Fruit fly (Drosophila melanogaster) whole organism, pupa: ENCODE data around the gene Rpn5.

Experiments used
- CG10348 ChIP-seq: fragments of 200-800 bp; sonication (Bioruptor generic); IDR thresholded peaks from 2 replicates; pipeline ENCODE4 v1.3.6; 2022; ENCODE audit warnings: missing biosample characterization, missing genetic modification characterization
- CG12605 ChIP-seq: fragments of 200-800 bp; sonication (Bioruptor generic); IDR thresholded peaks from 2 replicates; pipeline ENCODE4 v1.3.6; 2022; ENCODE audit warnings: missing biosample characterization, missing genetic modification characterization
- CG13204 ChIP-seq: fragments of 200-800 bp; sonication (Bioruptor generic); optimal IDR thresholded peaks from 2 replicates; lab custom pipeline; 2018; ENCODE audit warnings: missing biosample characterization, mild to moderate bottlenecking, missing genetic modification characterization, moderate library complexity
- CG14655 ChIP-seq: fragments of 200-800 bp; sonication (Bioruptor generic); optimal IDR thresholded peaks from 3 replicates; lab custom pipeline; 2017; ENCODE audit warnings: mild to moderate bottlenecking, missing biosample characterization, missing genetic modification reagents, missing genetic modification characterization
- CG15710 ChIP-seq: fragments of 200-800 bp; sonication (Bioruptor generic); optimal IDR thresholded peaks from 2 replicates; lab custom pipeline; 2018; ENCODE audit warnings: missing biosample characterization, mild to moderate bottlenecking, missing genetic modification characterization, moderate library complexity
- CG17806 ChIP-seq: fragments of 200-800 bp; sonication (Bioruptor generic); optimal IDR thresholded peaks from 2 replicates; lab custom pipeline; 2018; ENCODE audit warnings: missing biosample characterization, mild to moderate bottlenecking, missing genetic modification characterization, moderate library complexity
- CG32121 ChIP-seq: fragments of 200-800 bp; sonication (Bioruptor generic); IDR thresholded peaks from 2 replicates; pipeline ENCODE4 v1.3.6; 2022; ENCODE audit warnings: missing biosample characterization, missing genetic modification characterization
- CG34367 ChIP-seq: fragments of 200-800 bp; sonication (Bioruptor generic); optimal IDR thresholded peaks from 2 replicates; lab custom pipeline; 2018; ENCODE audit warnings: missing biosample characterization, mild to moderate bottlenecking, missing genetic modification characterization
- CG4496 ChIP-seq: fragments of 200-800 bp; sonication (Bioruptor generic); IDR thresholded peaks from 3 replicates; pipeline ENCODE4 v1.3.6; 2022; ENCODE audit warnings: missing biosample characterization, missing genetic modification characterization
- CG8159 ChIP-seq: fragments of 200-800 bp; sonication (Bioruptor generic); optimal IDR thresholded peaks from 3 replicates; lab custom pipeline; 2018; ENCODE audit warnings: missing biosample characterization, mild to moderate bottlenecking, missing genetic modification characterization, moderate library complexity
- CG8301 ChIP-seq: fragments of 200-800 bp; sonication (Bioruptor generic); optimal IDR thresholded peaks from 2 replicates; lab custom pipeline; 2018; ENCODE audit warnings: missing biosample characterization, mild to moderate bottlenecking, missing genetic modification characterization
- CG9948 ChIP-seq: fragments of 200-800 bp; sonication (Bioruptor generic); optimal IDR thresholded peaks from 2 replicates; lab custom pipeline; 2018; ENCODE audit warnings: missing biosample characterization, mild to moderate bottlenecking, missing genetic modification characterization, moderate library complexity
- D1 ChIP-seq: fragments of 200-800 bp; sonication (Bioruptor generic); optimal IDR thresholded peaks from 2 replicates; lab custom pipeline; 2018; ENCODE audit warnings: missing biosample characterization, mild to moderate bottlenecking, missing genetic modification characterization, moderate library complexity
- EcR ChIP-seq: fragments of 200-800 bp; sonication (Bioruptor generic); optimal IDR thresholded peaks from 3 replicates; lab custom pipeline; 2019; ENCODE audit warnings: missing biosample characterization, missing genetic modification characterization, mild to moderate bottlenecking, moderate library complexity, missing genetic modification reagents
- Ets98B ChIP-seq: fragments of 200-800 bp; sonication (Bioruptor generic); IDR thresholded peaks from 2 replicates; pipeline ENCODE4 v1.3.6; 2022; ENCODE audit warnings: missing biosample characterization, missing genetic modification characterization
- Pif1A ChIP-seq: fragments of 200-800 bp; sonication (Bioruptor generic); optimal IDR thresholded peaks from 3 replicates; lab custom pipeline; 2016; ENCODE audit warnings: missing biosample characterization, missing genetic modification characterization
- Pif1B ChIP-seq: fragments of 200-800 bp; sonication (Bioruptor generic); optimal IDR thresholded peaks from 3 replicates; lab custom pipeline; 2016; ENCODE audit warnings: missing biosample characterization, missing genetic modification characterization
- Snoo ChIP-seq: fragments of 200-800 bp; sonication (Bioruptor generic); optimal IDR thresholded peaks from 3 replicates; lab custom pipeline; 2017; ENCODE audit warnings: missing biosample characterization, mild to moderate bottlenecking, missing genetic modification characterization, inconsistent platforms
- fd96Ca ChIP-seq: fragments of 200-800 bp; sonication (Bioruptor generic); IDR thresholded peaks from 3 replicates; pipeline ENCODE4 v1.3.6; 2022; ENCODE audit warnings: missing biosample characterization, missing genetic modification characterization
- gl ChIP-seq: fragments of 200-800 bp; sonication (Bioruptor generic); optimal IDR thresholded peaks from 2 replicates; lab custom pipeline; 2018; ENCODE audit warnings: missing biosample characterization, mild to moderate bottlenecking, missing genetic modification characterization
- rn ChIP-seq: fragments of 200-800 bp; sonication (Bioruptor generic); IDR thresholded peaks from 2 replicates; pipeline ENCODE4 v1.3.6; 2022; ENCODE audit warnings: missing biosample characterization, missing genetic modification characterization

Gene Rpn5

dm6 chr3R:5789025-5789953, at the start of gene Rpn5, which contains the start of gene Hat1:
Gene Rpn5, plus strand, starts transcription at chr3R:5789493.
Gene Hat1, minus strand, starts transcription at chr3R:5789384.
- TF ChIP-seq CG14655 (GFP tag; lab: Kevin White, UChicago), result peak; percentile 71
- TF ChIP-seq CG34367, result peak; percentile 49
- peak; percentile 56; the same call in 1 of the 2 replicates for TF ChIP-seq Ets98B (GFP tag; lab: Robert Waterston, UW)
- TF ChIP-seq rn (GFP tag; lab: Robert Waterston, UW), result no peak; the same call in 1 of the 2 replicates
- TF ChIP-seq CG8159 (tag; lab: Kevin White, UChicago), result peak; percentile 71
- no peak for TF ChIP-seq CG10348
- peak; percentile 68 for TF ChIP-seq CG4496 (GFP tag; lab: Robert Waterston, UW)
- TF ChIP-seq CG32121, result no peak
- TF ChIP-seq CG8301 (tag; lab: Kevin White, UChicago), result peak; percentile 61
- TF ChIP-seq gl (tag; lab: Kevin White, UChicago), result peak; percentile 3
- no peak for TF ChIP-seq D1 (tag; lab: Kevin White, UChicago)
- peak; percentile 63 for TF ChIP-seq Pif1B (GFP tag; lab: Kevin White, UChicago)
- TF ChIP-seq Pif1A, result peak; percentile 79
- no peak for TF ChIP-seq CG13204 (GFP tag; lab: Kevin White, UChicago)
- peak; percentile 54 for TF ChIP-seq CG9948 (tag; lab: Kevin White, UChicago)
- peak; percentile 70 for TF ChIP-seq Snoo (tag; lab: Kevin White, UChicago)
- TF ChIP-seq EcR (GFP tag; lab: Kevin White, UChicago), result no peak
- TF ChIP-seq CG17806, result peak; percentile 41
- TF ChIP-seq fd96Ca, result peak; percentile 64; the same call in 2 of the 3 replicates
- peak; percentile 66 for TF ChIP-seq CG15710 (tag; lab: Kevin White, UChicago)
- no peak for TF ChIP-seq CG12605 (GFP tag; lab: Robert Waterston, UW)

DNA sequence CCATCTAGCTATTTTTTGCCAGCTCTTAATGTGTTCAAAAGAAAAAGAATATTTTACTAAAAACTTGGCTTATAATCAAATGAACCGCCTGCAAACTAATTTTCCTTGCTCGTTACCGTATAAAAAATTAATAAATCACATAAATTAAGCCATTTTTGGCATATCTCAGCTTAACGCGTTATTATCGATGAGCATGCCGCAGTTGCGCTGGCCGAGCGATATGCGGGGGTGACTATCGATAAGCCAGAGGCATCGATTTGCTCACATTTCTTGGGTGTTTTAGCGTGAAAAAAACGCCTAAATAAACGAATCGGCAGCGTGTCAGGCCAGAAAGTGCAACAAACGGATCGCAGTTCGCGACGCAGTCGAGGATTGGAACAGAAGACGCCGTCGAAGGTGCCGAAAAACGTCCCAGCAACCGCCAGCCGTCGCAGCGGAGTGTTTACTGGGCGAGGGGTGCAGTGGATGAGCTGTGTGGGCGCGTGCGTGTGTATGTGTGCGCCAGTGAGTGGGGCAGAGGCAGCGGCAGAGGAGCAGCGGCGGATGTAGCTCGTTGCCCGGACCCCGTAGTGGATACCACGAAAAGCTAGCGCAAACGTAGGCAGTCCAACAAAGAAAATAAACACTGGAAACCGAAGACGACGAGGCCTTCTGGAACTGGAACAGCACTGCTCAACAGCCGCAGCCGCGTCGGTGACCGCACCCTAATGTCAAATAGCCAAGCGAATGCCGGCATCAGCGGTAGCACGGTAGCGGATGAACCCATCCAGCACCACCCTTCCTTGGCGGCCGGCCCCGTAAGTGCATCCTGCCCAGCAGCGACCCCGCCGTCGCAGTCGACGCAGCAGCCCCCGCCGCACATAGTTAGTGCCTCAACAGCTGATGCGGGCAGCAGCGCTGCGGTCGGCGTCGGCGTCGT, 46.8 kb upstream of the Rpn5 start, which contains the start of the genes Sym and Madm:
Gene Sym, minus strand, starts transcription at position 199 of the 919 bp plus-strand sequence.
Gene Madm, plus strand, starts transcription at position 233 of the 919 bp plus-strand sequence.
- no peak for TF ChIP-seq rn (GFP tag; lab: Robert Waterston, UW)
- no peak for TF ChIP-seq Snoo (tag; lab: Kevin White, UChicago)
- no peak for TF ChIP-seq D1 (tag; lab: Kevin White, UChicago)
- no peak for TF ChIP-seq CG13204 (GFP tag; lab: Kevin White, UChicago)
- no peak for TF ChIP-seq CG34367
- no peak for TF ChIP-seq CG9948 (tag; lab: Kevin White, UChicago)
- TF ChIP-seq CG8301 (tag; lab: Kevin White, UChicago), result no peak
- TF ChIP-seq CG8159 (tag; lab: Kevin White, UChicago), result no peak
- no peak for TF ChIP-seq fd96Ca
- TF ChIP-seq CG17806, result no peak
- TF ChIP-seq CG12605 (GFP tag; lab: Robert Waterston, UW), result no peak
- no peak for TF ChIP-seq EcR (GFP tag; lab: Kevin White, UChicago)
- no peak for TF ChIP-seq Pif1A
- TF ChIP-seq CG4496 (GFP tag; lab: Robert Waterston, UW), result no peak
- no peak for TF ChIP-seq CG15710 (tag; lab: Kevin White, UChicago)
- no peak for TF ChIP-seq CG14655 (GFP tag; lab: Kevin White, UChicago)
- TF ChIP-seq Pif1B (GFP tag; lab: Kevin White, UChicago), result no peak
- no peak for TF ChIP-seq gl (tag; lab: Kevin White, UChicago)
- TF ChIP-seq, all 21 proteins: peak for 0

- TF ChIP-seq D1 (tag; lab: Kevin White, UChicago), result no peak
- no peak for TF ChIP-seq Pif1B (GFP tag; lab: Kevin White, UChicago)
- no peak for TF ChIP-seq fd96Ca
- no peak for TF ChIP-seq CG14655 (GFP tag; lab: Kevin White, UChicago)
- TF ChIP-seq CG34367, result no peak
- TF ChIP-seq CG13204 (GFP tag; lab: Kevin White, UChicago), result no peak
- no peak for TF ChIP-seq EcR (GFP tag; lab: Kevin White, UChicago)
- TF ChIP-seq CG32121, result no peak
- TF ChIP-seq CG10348, result no peak
- no peak for TF ChIP-seq CG9948 (tag; lab: Kevin White, UChicago)
- no peak for TF ChIP-seq CG4496 (GFP tag; lab: Robert Waterston, UW)
- no peak for TF ChIP-seq rn (GFP tag; lab: Robert Waterston, UW)
- TF ChIP-seq CG15710 (tag; lab: Kevin White, UChicago), result no peak
- no peak for TF ChIP-seq Ets98B (GFP tag; lab: Robert Waterston, UW)
- TF ChIP-seq gl (tag; lab: Kevin White, UChicago), result no peak
- no peak for TF ChIP-seq CG8301 (tag; lab: Kevin White, UChicago)
- TF ChIP-seq Snoo (tag; lab: Kevin White, UChicago), result no peak
Measured at dm6 chr3R:5746646-5747045, 42.6 kb upstream of the Rpn5 start.

DNA sequence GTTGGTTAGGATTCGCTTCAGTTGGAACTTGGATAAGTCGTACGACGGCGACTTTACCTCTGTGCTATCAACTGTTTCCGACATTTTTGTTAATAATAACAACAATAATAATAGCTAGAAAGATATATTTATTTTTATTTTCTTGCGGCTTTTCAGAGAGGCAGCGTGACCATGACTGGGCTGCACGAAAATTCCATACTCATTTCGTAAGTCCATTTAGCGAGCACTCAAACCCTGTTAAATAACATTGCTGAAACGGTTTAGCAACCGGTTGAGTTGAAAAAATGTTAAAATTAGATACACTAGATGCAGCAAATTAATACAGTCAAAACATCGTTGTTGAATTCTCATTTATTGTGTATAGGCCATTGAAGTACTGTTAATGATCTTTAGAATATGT, 34.7 kb upstream of the Rpn5 start, which contains the start of gene Dcps:
Gene Dcps, minus strand, starts transcription at position 181 of the 400 bp plus-strand sequence.
- TF ChIP-seq CG34367 (no peak), gl (tag; lab: Kevin White, UChicago) (no peak), Pif1A (no peak), CG8159 (tag; lab: Kevin White, UChicago) (no peak), rn (GFP tag; lab: Robert Waterston, UW) (no peak), EcR (GFP tag; lab: Kevin White, UChicago) (no peak)
